Fruit fly (Drosophila melanogaster) whole organism, prepupa: ENCODE measurements around the gene alt.

ENCODE experiments used
- Blimp-1 ChIP-seq: fragments of 200-800 bp; sonication (Bioruptor generic); optimal IDR thresholded peaks from 3 replicates; lab custom pipeline; 2017; ENCODE audit warnings: missing biosample characterization, missing genetic modification characterization, mild to moderate bottlenecking, moderate library complexity, missing genetic modification reagents
- CG10631 ChIP-seq: fragments of 200-800 bp; sonication (Bioruptor generic); optimal IDR thresholded peaks from 2 replicates; lab custom pipeline; 2016; ENCODE audit warnings: missing biosample characterization, missing genetic modification characterization
- CG10669 ChIP-seq: fragments of 200-800 bp; sonication (Bioruptor generic); optimal IDR thresholded peaks from 3 replicates; lab custom pipeline; 2018; ENCODE audit warnings: missing biosample characterization, mild to moderate bottlenecking, missing genetic modification characterization, moderate library complexity
- CG11762 ChIP-seq: fragments of 200-800 bp; sonication (Bioruptor generic); optimal IDR thresholded peaks from 3 replicates; lab custom pipeline; 2016; ENCODE audit warnings: missing biosample characterization, missing genetic modification characterization; ENCODE audit not compliant: insufficient read depth
- CG15336 ChIP-seq: fragments of 200-800 bp; sonication (Bioruptor generic); IDR thresholded peaks from 2 replicates; pipeline ENCODE4 v1.3.6; 2022; ENCODE audit warnings: missing biosample characterization, missing genetic modification characterization
- CG1621 ChIP-seq: fragments of 200-800 bp; sonication (Bioruptor generic); optimal IDR thresholded peaks from 3 replicates; lab custom pipeline; 2018; ENCODE audit warnings: missing biosample characterization, mild to moderate bottlenecking, missing genetic modification characterization
- CG16779 ChIP-seq: fragments of 200-800 bp; sonication (Bioruptor generic); optimal IDR thresholded peaks from 3 replicates; lab custom pipeline; 2017; ENCODE audit warnings: missing biosample characterization, mild to moderate bottlenecking, missing genetic modification characterization
- CG3032 ChIP-seq: fragments of 200-800 bp; optimal IDR thresholded peaks from 2 replicates; lab custom pipeline; 2019; ENCODE audit warnings: missing biosample characterization, mild to moderate bottlenecking, missing genetic modification characterization, moderate library complexity
- CG34406 ChIP-seq: fragments of 200-800 bp; sonication (Bioruptor generic); optimal IDR thresholded peaks from 3 replicates; lab custom pipeline; 2016; ENCODE audit warnings: missing biosample characterization, missing genetic modification characterization
- CG3919 ChIP-seq: fragments of 200-800 bp; sonication (Bioruptor generic); optimal IDR thresholded peaks from 3 replicates; lab custom pipeline; 2016; ENCODE audit warnings: missing biosample characterization, missing genetic modification characterization
- CG4318 ChIP-seq: fragments of 200-800 bp; sonication (Bioruptor generic); optimal IDR thresholded peaks from 3 replicates; lab custom pipeline; 2017; ENCODE audit warnings: missing biosample characterization, mild to moderate bottlenecking, missing genetic modification characterization
- CG6792 ChIP-seq: fragments of 200-800 bp; sonication (Bioruptor generic); optimal IDR thresholded peaks from 3 replicates; lab custom pipeline; 2016; ENCODE audit warnings: missing biosample characterization, missing genetic modification characterization
- CG6854 ChIP-seq: fragments of 200-800 bp; sonication (Bioruptor generic); optimal IDR thresholded peaks from 2 replicates; lab custom pipeline; 2017; ENCODE audit warnings: missing biosample characterization, mild to moderate bottlenecking, missing genetic modification characterization
- CG7368 ChIP-seq: fragments of 200-800 bp; sonication (Bioruptor generic); optimal IDR thresholded peaks from 3 replicates; lab custom pipeline; 2016; ENCODE audit warnings: missing biosample characterization, missing genetic modification characterization
- CG8119 ChIP-seq: fragments of 200-800 bp; sonication (Bioruptor generic); IDR thresholded peaks from 3 replicates; pipeline ENCODE4 v1.3.6; 2022; ENCODE audit warnings: missing biosample characterization, missing genetic modification characterization
- CG8319 ChIP-seq: fragments of 200-800 bp; sonication (Bioruptor generic); optimal IDR thresholded peaks from 3 replicates; lab custom pipeline; 2016; ENCODE audit warnings: missing biosample characterization, missing genetic modification characterization
- CG9139 ChIP-seq: fragments of 200-800 bp; sonication (Bioruptor generic); optimal IDR thresholded peaks from 3 replicates; lab custom pipeline; 2017; ENCODE audit warnings: missing biosample characterization, mild to moderate bottlenecking, missing genetic modification characterization
- Eip75B ChIP-seq: fragments of 200-800 bp; sonication (Bioruptor generic); optimal IDR thresholded peaks from 3 replicates; lab custom pipeline; 2016; ENCODE audit warnings: missing biosample characterization, missing genetic modification characterization
- Eip78C ChIP-seq: fragments of 200-800 bp; sonication (Bioruptor generic); peaks from one replicate; lab custom pipeline; 2016; ENCODE audit warnings: missing biosample characterization, missing genetic modification characterization
- Eip93F ChIP-seq: fragments of 200-800 bp; sonication (Bioruptor generic); optimal IDR thresholded peaks from 2 replicates; lab custom pipeline; 2016; ENCODE audit warnings: missing biosample characterization, mild to moderate bottlenecking, missing genetic modification characterization
- Ets21C ChIP-seq: fragments of 200-800 bp; sonication (Bioruptor generic); optimal IDR thresholded peaks from 3 replicates; lab custom pipeline; 2016; ENCODE audit warnings: missing biosample characterization, missing genetic modification characterization
- Ets96B ChIP-seq: fragments of 200-800 bp; optimal IDR thresholded peaks from 2 replicates; lab custom pipeline; 2019; ENCODE audit warnings: missing biosample characterization, mild to moderate bottlenecking, missing genetic modification characterization, moderate library complexity
- Hr39 ChIP-seq: fragments of 200-800 bp; sonication (Bioruptor generic); optimal IDR thresholded peaks from 2 replicates; lab custom pipeline; 2016; ENCODE audit warnings: missing biosample characterization, missing genetic modification characterization
- Hr4 ChIP-seq: fragments of 200-800 bp; sonication (Bioruptor generic); optimal IDR thresholded peaks from 3 replicates; lab custom pipeline; 2016; ENCODE audit warnings: missing biosample characterization, missing genetic modification characterization
- Lpt ChIP-seq: fragments of 200-800 bp; sonication (Bioruptor generic); optimal IDR thresholded peaks from 3 replicates; lab custom pipeline; 2016; ENCODE audit warnings: missing biosample characterization, missing genetic modification characterization
- OdsH ChIP-seq: fragments of 200-800 bp; sonication (Bioruptor generic); optimal IDR thresholded peaks from 3 replicates; lab custom pipeline; 2016; ENCODE audit warnings: missing biosample characterization, missing genetic modification characterization
- Smox ChIP-seq: fragments of 200-800 bp; sonication (Bioruptor generic); optimal IDR thresholded peaks from 3 replicates; lab custom pipeline; 2016; ENCODE audit warnings: missing biosample characterization, missing genetic modification characterization
- Sox102F ChIP-seq: fragments of 200-800 bp; sonication (Bioruptor generic); optimal IDR thresholded peaks from 2 replicates; lab custom pipeline; 2016; ENCODE audit warnings: missing biosample characterization, mild to moderate bottlenecking, missing genetic modification characterization
- Sox14 ChIP-seq: fragments of 200-800 bp; sonication (Bioruptor generic); optimal IDR thresholded peaks from 3 replicates; lab custom pipeline; 2016; ENCODE audit warnings: missing biosample characterization, missing genetic modification characterization
- Sox15 ChIP-seq: fragments of 200-800 bp; sonication (Bioruptor generic); optimal IDR thresholded peaks from 3 replicates; lab custom pipeline; 2016; ENCODE audit warnings: missing biosample characterization, missing genetic modification characterization
- acj6 ChIP-seq: fragments of 200-800 bp; sonication (Bioruptor generic); optimal IDR thresholded peaks from 3 replicates; lab custom pipeline; 2016; ENCODE audit warnings: missing biosample characterization, missing genetic modification characterization
- cyc ChIP-seq: fragments of 200-800 bp; sonication (Bioruptor generic); optimal IDR thresholded peaks from 3 replicates; lab custom pipeline; 2016; ENCODE audit warnings: missing biosample characterization, missing genetic modification characterization
- dac ChIP-seq: fragments of 200-800 bp; sonication (Bioruptor generic); optimal IDR thresholded peaks from 2 replicates; lab custom pipeline; 2017; ENCODE audit warnings: missing biosample characterization, mild to moderate bottlenecking, missing genetic modification characterization
- esn ChIP-seq: fragments of 200-800 bp; sonication (Bioruptor generic); optimal IDR thresholded peaks from 2 replicates; lab custom pipeline; 2016; ENCODE audit warnings: missing biosample characterization, mild to moderate bottlenecking, missing genetic modification characterization, moderate library complexity
- fd59A ChIP-seq: fragments of 200-800 bp; sonication (Bioruptor generic); optimal IDR thresholded peaks from 2 replicates; lab custom pipeline; 2017; ENCODE audit warnings: missing biosample characterization, mild to moderate bottlenecking, missing genetic modification characterization, missing genetic modification reagents
- fd85E ChIP-seq: fragments of 200-800 bp; sonication (Bioruptor generic); optimal IDR thresholded peaks from 3 replicates; lab custom pipeline; 2016; ENCODE audit warnings: missing biosample characterization, missing genetic modification characterization
- fkh ChIP-seq: fragments of 200-800 bp; sonication (Bioruptor generic); optimal IDR thresholded peaks from 3 replicates; lab custom pipeline; 2017; ENCODE audit warnings: missing biosample characterization, mild to moderate bottlenecking, missing genetic modification characterization, moderate library complexity
- lz ChIP-seq: fragments of 200-800 bp; sonication (Bioruptor generic); optimal IDR thresholded peaks from 3 replicates; lab custom pipeline; 2016; ENCODE audit warnings: missing biosample characterization, missing genetic modification characterization
- pdm3 ChIP-seq: fragments of 200-800 bp; sonication (Bioruptor generic); optimal IDR thresholded peaks from 3 replicates; lab custom pipeline; 2016; ENCODE audit warnings: missing biosample characterization, missing genetic modification characterization
- salr ChIP-seq, 2 experiments: fragments of 200-800 bp; sonication (Bioruptor generic); optimal IDR thresholded peaks; 3 replicates each; lab custom pipeline; 2016 to 2018; ENCODE audit warnings: missing biosample characterization in 2 of 2, missing genetic modification characterization in 2 of 2, mild to moderate bottlenecking in 1 of 2
- spab ChIP-seq: fragments of 200-800 bp; sonication (Bioruptor generic); optimal IDR thresholded peaks from 2 replicates; lab custom pipeline; 2017; ENCODE audit warnings: missing biosample characterization, mild to moderate bottlenecking, missing genetic modification characterization, missing genetic modification reagents
- ss ChIP-seq, 2 experiments: fragments of 200-800 bp; sonication (Bioruptor generic); optimal IDR thresholded peaks; 2 replicates in 1 of 2; 3 replicates in 1 of 2; lab custom pipeline; 2017 to 2018; ENCODE audit warnings: mild to moderate bottlenecking in 2 of 2, missing biosample characterization in 2 of 2, missing genetic modification characterization in 2 of 2, moderate library complexity in 1 of 2
- svp ChIP-seq: fragments of 200-800 bp; sonication (Bioruptor generic); peaks from one replicate; lab custom pipeline; 2016; ENCODE audit warnings: missing biosample characterization, missing genetic modification characterization
- topi ChIP-seq: fragments of 200-800 bp; sonication (Bioruptor generic); optimal IDR thresholded peaks from 3 replicates; lab custom pipeline; 2016; ENCODE audit warnings: missing biosample characterization, missing genetic modification characterization
- vri ChIP-seq: fragments of 200-800 bp; sonication (Bioruptor generic); optimal IDR thresholded peaks from 3 replicates; lab custom pipeline; 2016; ENCODE audit warnings: missing biosample characterization, mild to moderate bottlenecking, missing genetic modification characterization

Gene alt

DNA sequence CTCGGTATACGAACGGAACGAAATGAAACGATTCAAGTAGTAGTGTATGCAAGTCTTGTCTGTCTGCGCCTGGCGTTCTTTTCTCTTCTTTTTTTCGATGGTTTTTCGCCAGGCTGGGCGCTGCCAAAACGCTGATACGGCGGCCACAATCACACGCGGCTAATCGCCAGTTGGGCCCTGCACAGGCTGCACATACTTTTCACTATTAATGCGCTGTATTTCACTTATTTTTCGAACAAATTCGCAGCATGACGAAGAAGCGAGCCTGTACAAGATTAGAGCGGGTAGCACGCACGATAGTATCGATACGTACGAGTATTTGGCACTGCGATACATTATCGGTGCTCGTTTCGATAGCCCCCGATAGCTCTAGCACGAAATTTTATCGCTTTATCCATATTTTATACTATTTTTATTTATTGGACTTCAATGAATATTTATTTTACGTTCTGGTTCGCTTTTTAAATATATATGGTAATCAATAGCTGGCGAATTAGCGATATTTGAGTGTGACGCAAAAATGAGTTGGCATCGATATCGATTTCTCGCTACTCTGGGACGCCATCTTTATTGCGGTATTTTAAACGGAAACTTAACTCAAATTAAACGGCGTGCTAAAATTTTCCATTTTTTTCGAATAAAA is 35.9 kb upstream of the alt start, which contains the start of gene osa:
Gene osa (minus strand): TSS at position 300 of the 643 bp plus-strand sequence.
- peak; percentile 3 for TF ChIP-seq CG9139 (GFP tag; lab: Kevin White, UChicago)
- TF ChIP-seq CG10631 (GFP tag; lab: Kevin White, UChicago), result peak; percentile 2
- no peak for TF ChIP-seq fd59A (GFP tag; lab: Kevin White, UChicago)
- no peak for TF ChIP-seq Sox15 (GFP tag; lab: Kevin White, UChicago)
- peak; percentile 14 for TF ChIP-seq lz (GFP tag; lab: Kevin White, UChicago)
- peak; percentile 27 for TF ChIP-seq Smox (GFP tag; lab: Kevin White, UChicago)
- TF ChIP-seq CG3919 (GFP tag; lab: Kevin White, UChicago), result peak; percentile 20
- peak; percentile 19 for TF ChIP-seq Hr39 (GFP tag; lab: Kevin White, UChicago)
- no peak for TF ChIP-seq CG8319 (GFP tag; lab: Kevin White, UChicago)
- TF ChIP-seq CG3032, result peak; percentile 32
- TF ChIP-seq Sox14 (GFP tag; lab: Kevin White, UChicago), result peak; percentile 28
- peak; percentile 52 for TF ChIP-seq Eip78C (GFP tag; lab: Kevin White, UChicago)
- TF ChIP-seq svp (GFP tag; lab: Kevin White, UChicago), result peak; percentile 64
- peak in 1 of 2 experiments; percentile 29 for TF ChIP-seq ss (GFP tag; optimal IDR thresholded peaks at IDR 0.05; lab: Kevin White, UChicago)

DNA sequence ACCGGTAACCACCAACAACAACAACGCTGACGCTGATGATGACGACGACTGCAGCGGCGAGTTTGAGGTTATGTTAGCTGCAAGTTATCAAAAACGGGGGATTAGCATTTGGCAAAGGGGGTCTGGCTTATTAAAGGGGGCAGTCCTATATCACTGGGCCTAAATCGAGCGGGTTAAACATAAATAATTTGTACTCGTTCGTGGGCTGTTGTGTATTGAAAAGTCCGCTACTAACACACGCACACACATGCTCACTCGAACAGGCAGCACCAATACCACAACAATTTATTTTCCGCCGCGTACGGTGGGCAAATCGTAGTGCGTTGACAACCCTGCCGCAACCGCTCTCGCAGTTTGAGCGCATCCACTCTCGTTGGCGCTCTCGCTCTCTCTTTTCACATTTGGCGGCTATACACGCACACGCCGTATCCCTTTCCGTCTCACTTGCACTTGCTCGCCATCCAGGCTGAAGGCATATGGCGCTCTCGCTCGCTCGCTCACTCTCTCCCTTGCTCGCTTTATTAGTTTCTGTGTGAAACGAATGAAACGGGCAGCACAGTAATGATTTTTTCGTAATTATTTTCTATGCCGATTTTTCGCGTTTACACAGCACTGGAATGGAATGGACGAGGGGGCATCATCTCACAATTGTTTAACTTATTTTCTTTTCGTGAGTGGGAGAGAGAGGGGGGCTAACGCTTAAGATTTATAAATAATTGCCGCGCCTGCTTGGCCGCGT is 34.7 kb upstream of the alt start:
- TF ChIP-seq cyc (no peak), salr (GFP tag; optimal IDR thresholded peaks at IDR 0.05; lab: Kevin White, UChicago) (peak in 1 of 2 experiments; percentile 17), fkh (GFP tag; lab: Kevin White, UChicago) (peak; percentile 54), Sox14 (GFP tag; lab: Kevin White, UChicago) (peak; percentile 76), Hr4 (GFP tag; lab: Kevin White, UChicago) (no peak), topi (GFP tag; lab: Kevin White, UChicago) (peak; percentile 40), dac (GFP tag; lab: Kevin White, UChicago) (no peak), CG8119 (GFP tag; lab: Robert Waterston, UW) (no peak), acj6 (no peak), Ets96B (peak; percentile 23), lz (GFP tag; lab: Kevin White, UChicago) (peak; percentile 10), Eip78C (GFP tag; lab: Kevin White, UChicago) (peak; percentile 82), CG8319 (GFP tag; lab: Kevin White, UChicago) (no peak), CG1621 (tag; lab: Kevin White, UChicago) (peak; percentile 55), CG6792 (no peak), CG11762 (GFP tag; lab: Kevin White, UChicago) (no peak), Eip75B (peak; percentile 35), CG9139 (GFP tag; lab: Kevin White, UChicago) (peak; percentile 50), vri (GFP tag; lab: Kevin White, UChicago) (peak; percentile 53), Smox (GFP tag; lab: Kevin White, UChicago) (peak; percentile 35), CG15336 (GFP tag; lab: Robert Waterston, UW) (no peak), OdsH (no peak), CG3919 (GFP tag; lab: Kevin White, UChicago) (peak; percentile 42), Ets21C (GFP tag; lab: Kevin White, UChicago) (no peak), Lpt (GFP tag; lab: Kevin White, UChicago) (peak; percentile 38), CG3032 (no peak), CG10631 (GFP tag; lab: Kevin White, UChicago) (no peak), fd85E (GFP tag; lab: Kevin White, UChicago) (peak; percentile 1), ss (GFP tag; optimal IDR thresholded peaks at IDR 0.05; lab: Kevin White, UChicago) (peak; percentile 69 to 76), CG7368 (GFP tag; lab: Kevin White, UChicago) (no peak), Eip93F (no peak), Sox102F (GFP tag; lab: Kevin White, UChicago) (peak; percentile 37), pdm3 (GFP tag; lab: Kevin White, UChicago) (peak; percentile 35), spab (GFP tag; lab: Kevin White, UChicago) (peak; percentile 13), Hr39 (GFP tag; lab: Kevin White, UChicago) (no peak), CG34406 (GFP tag; lab: Kevin White, UChicago) (peak; percentile 10), esn (peak; percentile 22), Blimp-1 (peak; percentile 12), CG6854 (peak; percentile 59), CG10669 (GFP tag; lab: Kevin White, UChicago) (no peak), CG16779 (tag; lab: Kevin White, UChicago) (peak; percentile 52), CG4318 (GFP tag; lab: Kevin White, UChicago) (no peak)
